Fruit fly (Drosophila melanogaster): ENCODE measurements around the gene Usp12-46.

The Usp12-46 gene

dm6 chr3R:22793953-22794352 lies 43.3 kb downstream of the Usp12-46 start (continued):
- TF ChIP-seq CG17568 (GFP tag; optimal IDR thresholded peaks at IDR 0.05) (no peak), gcm2 (GFP tag; optimal IDR thresholded peaks at IDR 0.05) (no peak), az2 (GFP tag; optimal IDR thresholded peaks at IDR 0.05) (no peak), CG32767 (GFP tag; IDR thresholded peaks at IDR 0.05) (no peak), C15 (GFP tag; IDR thresholded peaks at IDR 0.05) (no peak), Antp (GFP tag; optimal IDR thresholded peaks at IDR 0.05) (no peak), zf30C (GFP tag; optimal IDR thresholded peaks at IDR 0.05) (no peak), Doc3 (GFP tag; IDR thresholded peaks at IDR 0.05; ENCODE audit: partially characterized antibody) (no peak), al (GFP tag; IDR thresholded peaks at IDR 0.05) (no peak), B-H1 (GFP tag; IDR thresholded peaks at IDR 0.05) (no peak), sc (optimal IDR thresholded peaks at IDR 0.05) (no peak), sc (GFP tag; optimal IDR thresholded peaks at IDR 0.05) (no peak), gt (GFP tag; IDR thresholded peaks at IDR 0.05) (no peak), CG12942 (GFP tag; optimal IDR thresholded peaks at IDR 0.05) (no peak), CG15011 (GFP tag; optimal IDR thresholded peaks at IDR 0.05) (no peak), Usf (GFP tag; optimal IDR thresholded peaks at IDR 0.05) (no peak), dati (GFP tag; IDR thresholded peaks at IDR 0.05) (no peak), kni (GFP tag; optimal IDR thresholded peaks at IDR 0.05) (no peak), fd96Cb (tag; optimal IDR thresholded peaks at IDR 0.05) (no peak), Oaz (GFP tag; IDR thresholded peaks at IDR 0.05) (no peak), sna (GFP tag; IDR thresholded peaks at IDR 0.05; ENCODE audit: partially characterized antibody) (no peak), CG9797 (GFP tag; optimal IDR thresholded peaks at IDR 0.05) (no peak), CG7987 (GFP tag; optimal IDR thresholded peaks at IDR 0.05) (no peak), Ravus (GFP tag; IDR thresholded peaks at IDR 0.05) (no peak), CG1602 (GFP tag; optimal IDR thresholded peaks at IDR 0.05) (no peak), CG3407 (GFP tag; optimal IDR thresholded peaks at IDR 0.05) (no peak), CG10274 (GFP tag; optimal IDR thresholded peaks at IDR 0.05) (no peak), fd102C (GFP tag; optimal IDR thresholded peaks at IDR 0.05) (no peak), H15 (GFP tag; IDR thresholded peaks at IDR 0.05) (no peak), Xbp1 (GFP tag; optimal IDR thresholded peaks at IDR 0.05) (no peak), CG9437 (GFP tag; optimal IDR thresholded peaks at IDR 0.05) (no peak), stc (GFP tag; IDR thresholded peaks at IDR 0.05) (no peak), CG31441 (GFP tag; IDR thresholded peaks at IDR 0.05) (no peak), NC2β (GFP tag; optimal IDR thresholded peaks at IDR 0.05) (no peak), cato (GFP tag; optimal IDR thresholded peaks at IDR 0.05; ENCODE audit: borderline replicate concordance) (no peak), eve (GFP tag; optimal IDR thresholded peaks at IDR 0.05) (no peak), Dref (GFP tag; IDR thresholded peaks at IDR 0.05) (no peak), Hand (GFP tag; optimal IDR thresholded peaks at IDR 0.05) (no peak), vfl (GFP tag; optimal IDR thresholded peaks at IDR 0.05) (no peak), CG7786 (GFP tag; optimal IDR thresholded peaks at IDR 0.05) (no peak), Lhr (GFP tag; optimal IDR thresholded peaks at IDR 0.05) (no peak), CG9817 (tag; optimal IDR thresholded peaks at IDR 0.05) (peak; percentile 22), Rx (GFP tag; IDR thresholded peaks at IDR 0.05) (no peak), Dad (GFP tag; optimal IDR thresholded peaks at IDR 0.05) (no peak), her (GFP tag; optimal IDR thresholded peaks at IDR 0.05) (no peak), CG2712 (tag; optimal IDR thresholded peaks at IDR 0.05) (peak; percentile 35), CG7372 (GFP tag; IDR thresholded peaks at IDR 0.05) (no peak), CG10366 (GFP tag; IDR thresholded peaks at IDR 0.05) (no peak), Hr51 (GFP tag; optimal IDR thresholded peaks at IDR 0.05) (no peak), pzg (GFP tag; optimal IDR thresholded peaks at IDR 0.05) (no peak), lilli (GFP tag; optimal IDR thresholded peaks at IDR 0.05) (no peak), Sox100B (GFP tag; optimal IDR thresholded peaks at IDR 0.05) (no peak), ssp (GFP tag; IDR thresholded peaks at IDR 0.05) (no peak)

All from whole organism, embryonic.